Fruit fly (Drosophila melanogaster): ENCODE data around the gene CkIalpha.

The CkIalpha gene

dm6 chrX:12660030-12660630 is 6.7 kb downstream of the CkIalpha start (continued):
- no peak for TF ChIP-seq NK7.1 (GFP tag; optimal IDR thresholded peaks at IDR 0.05)
- no peak for TF ChIP-seq B-H1 (GFP tag; IDR thresholded peaks at IDR 0.05)
- TF ChIP-seq trh (GFP tag; optimal IDR thresholded peaks at IDR 0.05) = no peak
- TF ChIP-seq lmd (GFP tag; IDR thresholded peaks at IDR 0.05) = no peak
- TF ChIP-seq CG9727 (GFP tag; optimal IDR thresholded peaks at IDR 0.05) = peak; percentile 12
- TF ChIP-seq Gsc (GFP tag; IDR thresholded peaks at IDR 0.05) = no peak
- peak; percentile 8 for TF ChIP-seq gcm (GFP tag; optimal IDR thresholded peaks at IDR 0.05)
- no peak for TF ChIP-seq CG11723 (GFP tag; optimal IDR thresholded peaks at IDR 0.05)
- TF ChIP-seq pfk (GFP tag; optimal IDR thresholded peaks at IDR 0.05) = peak; percentile 34
- peak; percentile 38 for TF ChIP-seq exex (tag; optimal IDR thresholded peaks at IDR 0.05)
- peak in 1 of 3 experiments; percentile 56 for TF ChIP-seq Stat92E (GFP tag; optimal IDR thresholded peaks at IDR 0.05)
- no peak for TF ChIP-seq TFAM (GFP tag; optimal IDR thresholded peaks at IDR 0.05)
- TF ChIP-seq Side (GFP tag; optimal IDR thresholded peaks at IDR 0.05) = peak; percentile 11
- peak; percentile 34 for TF ChIP-seq sqz (GFP tag; optimal IDR thresholded peaks at IDR 0.05)
- TF ChIP-seq ara (GFP tag; IDR thresholded peaks at IDR 0.05) = no peak
- TF ChIP-seq nerfin-1 (tag; optimal IDR thresholded peaks at IDR 0.05) = no peak
- no peak for TF ChIP-seq oc (tag; optimal IDR thresholded peaks at IDR 0.05)
- TF ChIP-seq bab2 (GFP tag; optimal IDR thresholded peaks at IDR 0.05) = peak; percentile 28
- peak; percentile 9 for TF ChIP-seq mam (GFP tag; optimal IDR thresholded peaks at IDR 0.05)
- TF ChIP-seq Ravus (GFP tag; IDR thresholded peaks at IDR 0.05) = no peak
- TF ChIP-seq phol (tag; optimal IDR thresholded peaks at IDR 0.05) = no peak
- peak; percentile 72 to 74 for TF ChIP-seq Trl (optimal IDR thresholded peaks at IDR 0.05)
- TF ChIP-seq Trl (GFP tag; optimal IDR thresholded peaks at IDR 0.05) = no peak
- TF ChIP-seq Med (GFP tag) = peak; percentile 78
- TF ChIP-seq her (GFP tag; optimal IDR thresholded peaks at IDR 0.05) = no peak
- peak; percentile 61 for TF ChIP-seq D (optimal IDR thresholded peaks at IDR 0.05)
- no peak for TF ChIP-seq D (GFP tag; optimal IDR thresholded peaks at IDR 0.05)
- no peak for TF ChIP-seq CG7271 (tag; optimal IDR thresholded peaks at IDR 0.05)
- TF ChIP-seq CG3995 (GFP tag; optimal IDR thresholded peaks at IDR 0.05) = no peak
- no peak for TF ChIP-seq chn (GFP tag; optimal IDR thresholded peaks at IDR 0.05)
- TF ChIP-seq Myb (GFP tag; optimal IDR thresholded peaks at IDR 0.05) = no peak
- peak; percentile 21; the same call in 1 of the 2 replicates for TF ChIP-seq Adf1 (GFP tag; IDR thresholded peaks at IDR 0.05)
- TF ChIP-seq CG8290 (GFP tag; optimal IDR thresholded peaks at IDR 0.05) = no peak
- peak; percentile 3 to 4 for TF ChIP-seq CG8290 (tag; optimal IDR thresholded peaks at IDR 0.05)
- no peak for TF ChIP-seq Vsx1 (GFP tag; optimal IDR thresholded peaks at IDR 0.05)
- no peak for TF ChIP-seq unpg (GFP tag; optimal IDR thresholded peaks at IDR 0.05)
- no peak for TF ChIP-seq prd (optimal IDR thresholded peaks at IDR 0.05)
- TF ChIP-seq prd (GFP tag; IDR thresholded peaks at IDR 0.05) = no peak
- no peak for TF ChIP-seq CG16863 (GFP tag; optimal IDR thresholded peaks at IDR 0.05)
- TF ChIP-seq slou (GFP tag; optimal IDR thresholded peaks at IDR 0.05) = no peak
- peak; percentile 67 for TF ChIP-seq nom (GFP tag; optimal IDR thresholded peaks at IDR 0.05)
- no peak for TF ChIP-seq abd-A (tag; optimal IDR thresholded peaks at IDR 0.05)
- TF ChIP-seq Doc2 (GFP tag; IDR thresholded peaks at IDR 0.05) = no peak
- no peak for TF ChIP-seq CG11456 (GFP tag; IDR thresholded peaks at IDR 0.05)
- TF ChIP-seq CG14014 (GFP tag; IDR thresholded peaks at IDR 0.05) = no peak
- TF ChIP-seq kah (GFP tag; optimal IDR thresholded peaks at IDR 0.05) = no peak
- TF ChIP-seq CG4617 (GFP tag; optimal IDR thresholded peaks at IDR 0.05; ENCODE audit: borderline replicate concordance) = no peak
- TF ChIP-seq Hr39 (optimal IDR thresholded peaks at IDR 0.05) = no peak
- TF ChIP-seq Dbx (GFP tag; IDR thresholded peaks at IDR 0.05) = no peak
- TF ChIP-seq Kr (GFP tag; optimal IDR thresholded peaks at IDR 0.05) = peak; percentile 17
- TF ChIP-seq CG30020 (tag; optimal IDR thresholded peaks at IDR 0.05) = no peak
- TF ChIP-seq sug (tag; optimal IDR thresholded peaks at IDR 0.05) = peak; percentile 34
- no peak for TF ChIP-seq Poxn (GFP tag; IDR thresholded peaks at IDR 0.05)

All from whole organism, embryonic.